Fruit fly (Drosophila melanogaster) Kc167 (cell line): ENCODE data around the gene CG11158.

Source experiments
- Myc ChIP-seq: fragments of >200 bp; optimal IDR thresholded peaks from 2 replicates; lab custom pipeline; 2017; ENCODE audit warnings: missing external identifiers
- Sin3A ChIP-seq: fragments of >200 bp; optimal IDR thresholded peaks from 2 replicates; lab custom pipeline; 2018; ENCODE audit warnings: missing external identifiers
- h ChIP-seq: fragments of >200 bp; optimal IDR thresholded peaks from 3 replicates; lab custom pipeline; 2018; ENCODE audit warnings: missing external identifiers
- insv ChIP-seq: fragments of >200 bp; optimal IDR thresholded peaks from 3 replicates; lab custom pipeline; 2018; ENCODE audit warnings: missing external identifiers
- psq ChIP-seq: fragments of >200 bp; optimal IDR thresholded peaks from 2 replicates; lab custom pipeline; 2017; ENCODE audit warnings: missing external identifiers
- ttk ChIP-seq: sonication (Bioruptor generic); optimal IDR thresholded peaks from 2 replicates; lab custom pipeline; 2017; ENCODE audit warnings: missing external identifiers

The CG11158 gene

dm6 chrX:13682652-13683051 is at the start of gene CG11158:
CG11158 (plus strand) TSS chrX:13682952.
- TF ChIP-seq h (lab: Kevin White, UChicago): no peak
- no peak for TF ChIP-seq insv (lab: Kevin White, UChicago)
- no peak for TF ChIP-seq Myc (lab: Kevin White, UChicago)
- no peak for TF ChIP-seq psq (lab: Kevin White, UChicago)
- TF ChIP-seq ttk (lab: Kevin White, UChicago): no peak
- TF ChIP-seq Sin3A: no peak

dm6 chrX:13633298-13633891 is 49.4 kb upstream of the CG11158 start:
- TF ChIP-seq insv (lab: Kevin White, UChicago) (no peak), Myc (lab: Kevin White, UChicago) (no peak), Sin3A (no peak), h (lab: Kevin White, UChicago) (no peak), ttk (lab: Kevin White, UChicago) (no peak), psq (lab: Kevin White, UChicago) (no peak)

dm6 chrX:13634254-13634999 is 48.3 kb upstream of the CG11158 start:
- no peak for TF ChIP-seq h (lab: Kevin White, UChicago)
- no peak for TF ChIP-seq Myc (lab: Kevin White, UChicago)
- no peak for TF ChIP-seq Sin3A
- TF ChIP-seq ttk (lab: Kevin White, UChicago): no peak
- TF ChIP-seq psq (lab: Kevin White, UChicago): no peak
- no peak for TF ChIP-seq insv (lab: Kevin White, UChicago)

dm6 chrX:13635000-13635368 is 47.8 kb upstream of the CG11158 start:
- TF ChIP-seq h (lab: Kevin White, UChicago) (no peak), Myc (lab: Kevin White, UChicago) (no peak), ttk (lab: Kevin White, UChicago) (no peak), insv (lab: Kevin White, UChicago) (no peak), psq (lab: Kevin White, UChicago) (no peak), Sin3A (no peak)

- no peak for TF ChIP-seq insv (lab: Kevin White, UChicago)
- TF ChIP-seq h (lab: Kevin White, UChicago): no peak
- TF ChIP-seq psq (lab: Kevin White, UChicago): no peak
- no peak for TF ChIP-seq Sin3A
- no peak for TF ChIP-seq Myc (lab: Kevin White, UChicago)
- no peak for TF ChIP-seq ttk (lab: Kevin White, UChicago)
Measured at dm6 chrX:13636810-13637209, 45.9 kb upstream of the CG11158 start.

DNA sequence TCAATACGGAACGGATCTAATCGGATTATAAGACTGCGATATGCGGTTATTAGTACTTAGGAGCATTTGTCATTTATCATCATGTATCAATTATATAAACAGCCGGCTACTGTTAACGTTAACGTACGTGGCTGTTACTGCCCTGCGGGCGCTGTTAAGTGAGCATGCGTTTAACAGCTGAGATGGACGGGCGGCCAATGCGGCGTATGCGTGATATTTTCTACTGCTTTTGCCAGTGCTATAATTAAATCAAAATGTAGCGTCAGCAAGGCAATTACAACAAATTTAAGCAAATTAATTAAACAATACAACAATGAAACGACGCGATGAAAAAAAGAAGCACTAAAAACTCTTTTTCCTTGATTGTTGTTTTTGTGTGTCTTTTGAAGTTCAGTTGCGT is 45.2 kb upstream of the CG11158 start:
- no peak for TF ChIP-seq ttk (lab: Kevin White, UChicago)
- no peak for TF ChIP-seq Sin3A

dm6 chrX:13639998-13640691 is 42.6 kb upstream of the CG11158 start:
- TF ChIP-seq insv (lab: Kevin White, UChicago): no peak
- no peak for TF ChIP-seq Sin3A
- no peak for TF ChIP-seq psq (lab: Kevin White, UChicago)
- no peak for TF ChIP-seq ttk (lab: Kevin White, UChicago)
- TF ChIP-seq Myc (lab: Kevin White, UChicago): no peak
- no peak for TF ChIP-seq h (lab: Kevin White, UChicago)

dm6 chrX:13640692-13641011 is 42.1 kb upstream of the CG11158 start:
- TF ChIP-seq insv (lab: Kevin White, UChicago): no peak
- TF ChIP-seq ttk (lab: Kevin White, UChicago): no peak
- TF ChIP-seq Sin3A: no peak
- TF ChIP-seq h (lab: Kevin White, UChicago): no peak
- TF ChIP-seq Myc (lab: Kevin White, UChicago): no peak
- TF ChIP-seq psq (lab: Kevin White, UChicago): no peak

DNA sequence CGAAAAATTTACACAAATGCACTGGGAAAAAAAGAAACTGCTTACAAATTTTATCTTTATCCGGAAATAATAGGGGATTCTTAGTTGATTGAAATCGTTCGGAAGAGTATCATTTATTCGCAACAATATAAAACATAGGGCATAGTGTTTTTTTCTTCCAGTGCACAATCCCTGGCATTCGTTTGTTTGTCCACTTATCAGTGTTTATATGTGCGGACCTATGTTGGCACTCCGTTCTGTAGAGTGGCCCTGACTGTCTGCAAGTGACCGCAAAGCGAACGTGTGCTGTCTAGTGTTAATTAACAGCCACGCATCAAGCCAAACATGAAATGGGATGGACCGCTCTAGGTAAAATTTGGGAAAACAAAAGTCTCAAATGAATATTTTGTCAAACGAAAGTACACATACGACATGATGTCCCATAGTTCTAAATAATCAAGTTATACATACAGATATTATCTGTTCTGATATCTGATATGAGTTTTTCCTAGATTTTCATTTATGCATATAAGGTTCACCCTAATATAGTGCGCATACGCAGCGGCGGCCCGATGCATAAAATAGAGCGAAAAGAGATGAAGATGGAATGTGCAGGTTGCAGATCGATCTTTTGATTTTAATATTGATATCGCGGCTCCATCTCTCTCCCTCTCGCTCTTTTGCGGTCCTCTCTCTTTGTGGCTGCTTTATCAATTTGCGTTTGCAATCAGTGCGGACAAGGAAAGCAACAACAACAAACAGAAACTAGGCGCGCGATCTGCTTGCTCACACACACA is 41.4 kb upstream of the CG11158 start:
- TF ChIP-seq insv (lab: Kevin White, UChicago) (no peak), h (lab: Kevin White, UChicago) (no peak), Myc (lab: Kevin White, UChicago) (no peak), Sin3A (no peak), psq (lab: Kevin White, UChicago) (no peak), ttk (lab: Kevin White, UChicago) (no peak)

- TF ChIP-seq Myc (lab: Kevin White, UChicago): no peak
- TF ChIP-seq insv (lab: Kevin White, UChicago): no peak
- no peak for TF ChIP-seq ttk (lab: Kevin White, UChicago)
- TF ChIP-seq psq (lab: Kevin White, UChicago): no peak
- no peak for TF ChIP-seq Sin3A
- no peak for TF ChIP-seq h (lab: Kevin White, UChicago)
Measured at dm6 chrX:13641891-13642617, 40.7 kb upstream of the CG11158 start.

DNA sequence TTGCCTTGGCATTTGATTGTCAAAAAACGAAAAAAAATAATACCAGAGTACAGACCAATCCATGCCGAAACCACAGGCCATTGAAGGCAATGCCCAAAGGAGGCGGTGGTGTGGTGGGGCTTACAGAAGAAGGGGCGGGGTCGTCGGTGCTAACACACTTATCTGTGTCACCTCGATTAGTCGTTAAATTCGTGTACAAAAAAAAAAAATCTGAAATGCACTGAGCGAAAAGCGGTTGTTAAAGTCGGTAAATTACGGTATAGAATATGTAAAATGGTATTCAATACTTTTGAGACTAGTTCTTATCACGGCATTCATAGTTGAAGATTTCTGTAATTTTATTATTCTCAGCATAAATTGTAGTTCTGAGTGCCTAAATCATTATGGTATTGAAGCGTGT is 38.8 kb upstream of the CG11158 start:
- no peak for TF ChIP-seq Myc (lab: Kevin White, UChicago)
- TF ChIP-seq h (lab: Kevin White, UChicago): no peak
- TF ChIP-seq Sin3A: no peak
- TF ChIP-seq ttk (lab: Kevin White, UChicago): no peak
- TF ChIP-seq psq (lab: Kevin White, UChicago): no peak
- TF ChIP-seq insv (lab: Kevin White, UChicago): no peak
